Worm (Caenorhabditis elegans) whole organism, young adult: ENCODE data around the gene inpp-1.

Experiments used
- K12H6.12 ChIP-seq: fragments of 200-800 bp; sonication (Bioruptor generic); optimal IDR thresholded peaks from 2 replicates; lab custom pipeline; 2018; ENCODE audit warnings: mild to moderate bottlenecking, missing genetic modification characterization, missing compliant biosample characterization
- T26A5.8 ChIP-seq: sonication (generic microtip); optimal IDR thresholded peaks from 2 replicates; lab custom pipeline; 2016; ENCODE audit warnings: missing genetic modification characterization, missing compliant biosample characterization
- egl-44 ChIP-seq: fragments of 200-800 bp; sonication (Bioruptor generic); IDR thresholded peaks from 2 replicates; pipeline ENCODE4 v1.3.6; 2022; ENCODE audit warnings: missing genetic modification reagents, missing genetic modification characterization, missing compliant biosample characterization
- ets-4 ChIP-seq: fragments of 200-800 bp; sonication (Bioruptor generic); optimal IDR thresholded peaks from 2 replicates; lab custom pipeline; 2018; ENCODE audit warnings: mild to moderate bottlenecking, missing genetic modification characterization, missing compliant biosample characterization
- let-607 ChIP-seq, 2 experiments: fragments of 200-800 bp in 1 of 2; sonication (Bioruptor generic) in 1 of 2; sonication (generic microtip) in 1 of 2; optimal IDR thresholded peaks; 2 replicates each; lab custom pipeline; 2016 to 2018; ENCODE audit warnings: mild to moderate bottlenecking in 2 of 2, missing compliant biosample characterization in 2 of 2, missing genetic modification characterization in 2 of 2, moderate library complexity in 2 of 2, missing genotype in 1 of 2
- repo-1 ChIP-seq: sonication (generic microtip); optimal IDR thresholded peaks from 2 replicates; lab custom pipeline; 2017; ENCODE audit warnings: mild to moderate bottlenecking, missing genetic modification characterization, missing compliant biosample characterization
- unc-62 ChIP-seq: fragments of 150-350 bp; optimal IDR thresholded peaks from 2 replicates; lab custom pipeline; 2014; ENCODE audit warnings: missing biosample characterization, missing genetic modification reagents, missing genetic modification characterization

DNA sequence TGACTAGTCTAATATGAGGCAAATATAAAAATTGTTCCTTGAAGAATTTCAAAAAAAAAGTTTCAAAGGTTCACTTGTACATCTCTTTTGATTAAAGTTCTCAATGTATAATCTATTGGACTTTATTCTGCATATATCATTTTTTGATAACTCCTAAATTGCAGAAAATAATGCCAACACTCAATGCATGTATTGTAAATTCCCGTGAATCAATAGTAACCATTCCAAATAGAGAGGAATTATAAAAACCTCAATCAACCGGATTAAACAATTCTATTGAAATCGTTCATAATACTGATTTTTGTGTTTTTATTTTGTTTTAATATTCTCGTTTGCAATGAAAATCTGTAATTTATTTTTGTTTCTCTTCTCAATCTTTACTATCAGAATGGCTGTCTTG, 8.7 kb downstream of the inpp-1 start, which contains the start of gene T25B9.12:
- TF ChIP-seq repo-1 (tag; lab: Kevin White, UChicago) (no peak), unc-62 (no peak), ets-4 (no peak), let-607 (tag; optimal IDR thresholded peaks at IDR 0.05; lab: Kevin White, UChicago) (no peak), T26A5.8 (tag; lab: Kevin White, UChicago) (no peak), K12H6.12 (tag; lab: Kevin White, UChicago) (no peak), egl-44 (no peak)
